Fruit fly (Drosophila melanogaster) whole organism, prepupa: ENCODE data around the gene CG43638.
A peak's percentile ranks its signal among the peaks of the same experiment; 100 is the strongest.

Experiments
- Blimp-1 ChIP-seq: fragments of 200-800 bp; sonication (Bioruptor generic); optimal IDR thresholded peaks from 3 replicates; lab custom pipeline; 2017; ENCODE audit warnings: missing biosample characterization, missing genetic modification characterization, mild to moderate bottlenecking, moderate library complexity, missing genetic modification reagents
- CG11762 ChIP-seq: fragments of 200-800 bp; sonication (Bioruptor generic); optimal IDR thresholded peaks from 3 replicates; lab custom pipeline; 2016; ENCODE audit warnings: missing biosample characterization, missing genetic modification characterization; ENCODE audit not compliant: insufficient read depth
- CG11902 ChIP-seq: fragments of 200-800 bp; sonication (Bioruptor generic); optimal IDR thresholded peaks from 3 replicates; lab custom pipeline; 2016; ENCODE audit warnings: missing biosample characterization, missing genetic modification characterization
- CG1621 ChIP-seq: fragments of 200-800 bp; sonication (Bioruptor generic); optimal IDR thresholded peaks from 3 replicates; lab custom pipeline; 2018; ENCODE audit warnings: missing biosample characterization, mild to moderate bottlenecking, missing genetic modification characterization
- CG16779 ChIP-seq: fragments of 200-800 bp; sonication (Bioruptor generic); optimal IDR thresholded peaks from 3 replicates; lab custom pipeline; 2017; ENCODE audit warnings: missing biosample characterization, mild to moderate bottlenecking, missing genetic modification characterization
- CG31627 ChIP-seq: fragments of 200-800 bp; sonication (Bioruptor generic); optimal IDR thresholded peaks from 3 replicates; lab custom pipeline; 2016; ENCODE audit warnings: missing biosample characterization, missing genetic modification characterization
- CG32006 ChIP-seq: fragments of 200-800 bp; sonication (Bioruptor generic); optimal IDR thresholded peaks from 3 replicates; lab custom pipeline; 2017; ENCODE audit warnings: missing biosample characterization, mild to moderate bottlenecking, missing genetic modification characterization
- CG34406 ChIP-seq: fragments of 200-800 bp; sonication (Bioruptor generic); optimal IDR thresholded peaks from 3 replicates; lab custom pipeline; 2016; ENCODE audit warnings: missing biosample characterization, missing genetic modification characterization
- CG3919 ChIP-seq: fragments of 200-800 bp; sonication (Bioruptor generic); optimal IDR thresholded peaks from 3 replicates; lab custom pipeline; 2016; ENCODE audit warnings: missing biosample characterization, missing genetic modification characterization
- CG4318 ChIP-seq: fragments of 200-800 bp; sonication (Bioruptor generic); optimal IDR thresholded peaks from 3 replicates; lab custom pipeline; 2017; ENCODE audit warnings: missing biosample characterization, mild to moderate bottlenecking, missing genetic modification characterization
- CG6792 ChIP-seq: fragments of 200-800 bp; sonication (Bioruptor generic); optimal IDR thresholded peaks from 3 replicates; lab custom pipeline; 2016; ENCODE audit warnings: missing biosample characterization, missing genetic modification characterization
- CG6808 ChIP-seq: fragments of 200-800 bp; sonication (Bioruptor generic); optimal IDR thresholded peaks from 3 replicates; lab custom pipeline; 2017; ENCODE audit warnings: missing biosample characterization, missing genetic modification characterization, mild to moderate bottlenecking, moderate library complexity, missing genetic modification reagents
- CG6854 ChIP-seq: fragments of 200-800 bp; sonication (Bioruptor generic); optimal IDR thresholded peaks from 2 replicates; lab custom pipeline; 2017; ENCODE audit warnings: missing biosample characterization, mild to moderate bottlenecking, missing genetic modification characterization
- CG8119 ChIP-seq: fragments of 200-800 bp; sonication (Bioruptor generic); IDR thresholded peaks from 3 replicates; pipeline ENCODE4 v1.3.6; 2022; ENCODE audit warnings: missing biosample characterization, missing genetic modification characterization
- CG8319 ChIP-seq: fragments of 200-800 bp; sonication (Bioruptor generic); optimal IDR thresholded peaks from 3 replicates; lab custom pipeline; 2016; ENCODE audit warnings: missing biosample characterization, missing genetic modification characterization
- CG9139 ChIP-seq: fragments of 200-800 bp; sonication (Bioruptor generic); optimal IDR thresholded peaks from 3 replicates; lab custom pipeline; 2017; ENCODE audit warnings: missing biosample characterization, mild to moderate bottlenecking, missing genetic modification characterization
- Eip78C ChIP-seq: fragments of 200-800 bp; sonication (Bioruptor generic); peaks from one replicate; lab custom pipeline; 2016; ENCODE audit warnings: missing biosample characterization, missing genetic modification characterization
- Eip93F ChIP-seq: fragments of 200-800 bp; sonication (Bioruptor generic); optimal IDR thresholded peaks from 2 replicates; lab custom pipeline; 2016; ENCODE audit warnings: missing biosample characterization, mild to moderate bottlenecking, missing genetic modification characterization
- Gug ChIP-seq: fragments of 200-800 bp; sonication (Bioruptor generic); IDR thresholded peaks from 2 replicates; pipeline ENCODE4 v1.3.6; 2022; ENCODE audit warnings: missing biosample characterization, missing genetic modification characterization
- Hr39 ChIP-seq: fragments of 200-800 bp; sonication (Bioruptor generic); optimal IDR thresholded peaks from 2 replicates; lab custom pipeline; 2016; ENCODE audit warnings: missing biosample characterization, missing genetic modification characterization
- Hr4 ChIP-seq: fragments of 200-800 bp; sonication (Bioruptor generic); optimal IDR thresholded peaks from 3 replicates; lab custom pipeline; 2016; ENCODE audit warnings: missing biosample characterization, missing genetic modification characterization
- Sox102F ChIP-seq: fragments of 200-800 bp; sonication (Bioruptor generic); optimal IDR thresholded peaks from 2 replicates; lab custom pipeline; 2016; ENCODE audit warnings: missing biosample characterization, mild to moderate bottlenecking, missing genetic modification characterization
- Sox14 ChIP-seq: fragments of 200-800 bp; sonication (Bioruptor generic); optimal IDR thresholded peaks from 3 replicates; lab custom pipeline; 2016; ENCODE audit warnings: missing biosample characterization, missing genetic modification characterization
- Sox15 ChIP-seq: fragments of 200-800 bp; sonication (Bioruptor generic); optimal IDR thresholded peaks from 3 replicates; lab custom pipeline; 2016; ENCODE audit warnings: missing biosample characterization, missing genetic modification characterization
- dac ChIP-seq: fragments of 200-800 bp; sonication (Bioruptor generic); optimal IDR thresholded peaks from 2 replicates; lab custom pipeline; 2017; ENCODE audit warnings: missing biosample characterization, mild to moderate bottlenecking, missing genetic modification characterization
- esn ChIP-seq: fragments of 200-800 bp; sonication (Bioruptor generic); optimal IDR thresholded peaks from 2 replicates; lab custom pipeline; 2016; ENCODE audit warnings: missing biosample characterization, mild to moderate bottlenecking, missing genetic modification characterization, moderate library complexity
- fd85E ChIP-seq: fragments of 200-800 bp; sonication (Bioruptor generic); optimal IDR thresholded peaks from 3 replicates; lab custom pipeline; 2016; ENCODE audit warnings: missing biosample characterization, missing genetic modification characterization
- fkh ChIP-seq: fragments of 200-800 bp; sonication (Bioruptor generic); optimal IDR thresholded peaks from 3 replicates; lab custom pipeline; 2017; ENCODE audit warnings: missing biosample characterization, mild to moderate bottlenecking, missing genetic modification characterization, moderate library complexity
- pdm3 ChIP-seq: fragments of 200-800 bp; sonication (Bioruptor generic); optimal IDR thresholded peaks from 3 replicates; lab custom pipeline; 2016; ENCODE audit warnings: missing biosample characterization, missing genetic modification characterization
- ss ChIP-seq, 2 experiments: fragments of 200-800 bp; sonication (Bioruptor generic); optimal IDR thresholded peaks; 2 replicates in 1 of 2; 3 replicates in 1 of 2; lab custom pipeline; 2017 to 2018; ENCODE audit warnings: mild to moderate bottlenecking in 2 of 2, missing biosample characterization in 2 of 2, missing genetic modification characterization in 2 of 2, moderate library complexity in 1 of 2
- svp ChIP-seq: fragments of 200-800 bp; sonication (Bioruptor generic); peaks from one replicate; lab custom pipeline; 2016; ENCODE audit warnings: missing biosample characterization, missing genetic modification characterization
- vri ChIP-seq: fragments of 200-800 bp; sonication (Bioruptor generic); optimal IDR thresholded peaks from 3 replicates; lab custom pipeline; 2016; ENCODE audit warnings: missing biosample characterization, mild to moderate bottlenecking, missing genetic modification characterization

CG43638 gene

DNA sequence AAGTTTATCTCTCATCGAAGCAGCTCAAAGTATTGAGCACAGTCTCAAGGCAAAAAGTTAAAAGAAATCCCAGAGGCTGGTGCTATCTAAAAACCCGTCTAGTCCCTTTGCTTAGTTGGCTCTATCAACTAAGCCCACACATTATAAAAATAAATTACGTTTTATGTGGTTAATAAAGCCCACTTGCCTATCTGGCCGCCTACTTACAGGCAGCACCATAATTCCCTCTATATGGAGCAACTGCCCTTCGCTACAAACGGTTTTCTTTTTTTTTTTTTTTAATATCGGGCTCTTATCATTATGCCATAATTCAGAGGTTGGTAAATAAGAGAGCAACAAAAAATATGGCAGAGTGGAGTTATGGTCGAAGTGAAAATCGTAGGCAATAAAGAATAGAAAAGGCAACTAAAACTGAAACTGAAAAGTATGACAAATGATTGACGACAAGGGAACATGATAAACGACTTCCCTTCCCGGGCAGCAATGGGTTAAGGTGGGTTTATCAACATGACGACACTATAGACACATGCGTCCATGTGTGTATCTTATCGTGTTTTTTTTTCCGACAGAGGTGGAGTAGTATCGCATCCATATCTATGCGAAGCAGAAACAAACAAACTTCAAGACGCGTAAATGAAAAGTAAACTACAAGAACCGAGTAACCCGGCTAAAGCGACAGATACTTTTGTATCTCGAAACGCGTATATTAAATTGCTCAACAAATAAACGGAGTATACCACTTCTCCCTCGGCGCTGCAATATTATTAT lies 34.4 kb downstream of the CG43638 start:
- TF ChIP-seq CG4318 (GFP tag; lab: Kevin White, UChicago) (no peak), CG3919 (GFP tag; lab: Kevin White, UChicago) (no peak), fkh (GFP tag; lab: Kevin White, UChicago) (peak; percentile 91), CG6808 (GFP tag; lab: Kevin White, UChicago) (peak; percentile 28), Eip78C (GFP tag; lab: Kevin White, UChicago) (peak; percentile 69), ss (GFP tag; optimal IDR thresholded peaks at IDR 0.05; lab: Kevin White, UChicago) (peak; percentile 28 to 54), svp (GFP tag; lab: Kevin White, UChicago) (peak; percentile 38), CG9139 (GFP tag; lab: Kevin White, UChicago) (peak; percentile 25)

DNA sequence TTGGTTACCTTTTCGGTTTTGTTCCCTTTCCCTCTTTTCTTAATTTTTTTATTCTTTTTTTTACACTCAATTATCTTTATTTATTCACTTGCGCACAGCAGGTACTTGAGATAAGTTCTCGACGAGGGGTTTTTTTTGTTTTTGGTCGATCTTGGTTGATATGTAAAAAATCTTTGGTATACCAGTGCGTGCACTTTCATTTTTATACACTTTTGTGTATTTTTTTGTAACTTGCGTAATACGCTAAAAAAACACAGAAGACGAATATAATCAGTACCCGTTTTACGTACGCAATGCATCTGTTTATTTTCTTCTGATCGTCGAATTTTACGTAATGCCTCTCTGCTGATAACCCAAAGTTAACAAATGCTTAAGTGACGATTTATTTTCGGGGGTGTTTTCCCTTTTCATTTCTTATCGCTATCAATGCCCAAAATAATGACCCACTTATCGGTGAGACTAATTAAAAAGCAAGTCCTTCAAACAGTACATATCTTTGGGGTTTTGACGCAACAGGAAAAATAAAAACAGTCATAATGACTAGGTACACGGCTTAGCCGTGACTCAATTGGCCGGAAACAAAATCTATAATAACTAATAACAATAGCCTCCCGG lies 35.0 kb downstream of the CG43638 start:
- peak; percentile 38 for TF ChIP-seq Eip78C (GFP tag; lab: Kevin White, UChicago)
- TF ChIP-seq svp (GFP tag; lab: Kevin White, UChicago), result peak; percentile 22
- TF ChIP-seq Hr4 (GFP tag; lab: Kevin White, UChicago), result no peak
- peak; percentile 70 for TF ChIP-seq Blimp-1 (GFP tag; lab: Kevin White, UChicago)
- peak; percentile 25 for TF ChIP-seq Sox102F (GFP tag; lab: Kevin White, UChicago)
- TF ChIP-seq CG8319 (GFP tag; lab: Kevin White, UChicago), result no peak
- TF ChIP-seq esn (GFP tag; lab: Kevin White, UChicago), result no peak
- TF ChIP-seq vri (GFP tag; lab: Kevin White, UChicago), result peak; percentile 95
- no peak for TF ChIP-seq CG11762
- TF ChIP-seq pdm3 (GFP tag; lab: Kevin White, UChicago), result no peak
- TF ChIP-seq Hr39 (GFP tag; lab: Kevin White, UChicago), result no peak
- TF ChIP-seq, all 60 proteins: peak for 5

DNA sequence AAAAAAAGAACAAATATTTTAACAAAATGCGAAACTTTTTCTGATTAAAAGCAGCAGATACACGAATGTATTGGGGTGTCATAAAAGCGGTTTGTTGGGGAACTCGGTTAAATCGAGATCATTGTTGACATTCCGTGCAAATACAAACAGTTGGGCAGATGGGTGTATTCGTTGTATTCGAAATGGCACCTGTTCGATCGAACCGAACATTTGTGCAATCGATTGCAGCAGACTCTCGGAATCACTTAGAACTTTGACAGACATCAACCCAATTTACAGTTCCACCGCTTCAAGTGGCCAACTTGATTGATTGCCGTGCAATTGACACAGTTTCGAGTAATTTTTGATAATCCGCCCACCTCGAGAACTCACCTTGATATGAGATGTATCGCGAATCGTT lies 36.0 kb downstream of the CG43638 start:
- TF ChIP-seq dac (no peak), Sox14 (GFP tag; lab: Kevin White, UChicago) (no peak), CG34406 (GFP tag; lab: Kevin White, UChicago) (no peak), Eip93F (no peak), CG31627 (no peak), CG8119 (no peak), CG3919 (GFP tag; lab: Kevin White, UChicago) (no peak), esn (GFP tag; lab: Kevin White, UChicago) (peak; percentile 13), CG32006 (GFP tag; lab: Kevin White, UChicago) (no peak), CG1621 (no peak), svp (GFP tag; lab: Kevin White, UChicago) (peak; percentile 41), CG11762 (no peak), CG16779 (no peak), Blimp-1 (GFP tag; lab: Kevin White, UChicago) (no peak), fd85E (GFP tag; lab: Kevin White, UChicago) (no peak), Sox15 (GFP tag; lab: Kevin White, UChicago) (no peak), Gug (no peak), CG6854 (no peak), Eip78C (GFP tag; lab: Kevin White, UChicago) (peak; percentile 31), CG11902 (GFP tag; lab: Kevin White, UChicago) (no peak), CG6792 (GFP tag; lab: Kevin White, UChicago) (no peak), Hr39 (GFP tag; lab: Kevin White, UChicago) (no peak)
